Worm (Caenorhabditis elegans): Measurements from ENCODE around the gene cysl-1.

ce11 chrX:9957449-9957848 is 3.1 kb upstream of the cysl-1 start:
- no peak for TF ChIP-seq tab-1 (GFP tag; IDR thresholded peaks at IDR 0.05)
- TF ChIP-seq cog-1 (tag; optimal IDR thresholded peaks at IDR 0.05), result no peak
